Worm (Caenorhabditis elegans): Measurements from ENCODE around the gene T25B6.3.

T25B6.3 gene

ce11 chrX:9076886-9077285 lies 49.5 kb downstream of the T25B6.3 start, which contains the start of gene F47E1.1:
Gene F47E1.1, plus strand, starts transcription at chrX:9077186.
- TF ChIP-seq hlh-30 (tag; optimal IDR thresholded peaks at IDR 0.05; ENCODE audit: insufficient read depth) (no peak), T23F11.4 (GFP tag; optimal IDR thresholded peaks at IDR 0.05) (no peak), Y22D7AL.16 (tag; optimal IDR thresholded peaks at IDR 0.05) (no peak), pros-1 (tag; optimal IDR thresholded peaks at IDR 0.05) (no peak), elt-2 (tag; optimal IDR thresholded peaks at IDR 0.05) (no peak)
